Worm (Caenorhabditis elegans): ENCODE measurements around the gene K11E4.6.

DNA sequence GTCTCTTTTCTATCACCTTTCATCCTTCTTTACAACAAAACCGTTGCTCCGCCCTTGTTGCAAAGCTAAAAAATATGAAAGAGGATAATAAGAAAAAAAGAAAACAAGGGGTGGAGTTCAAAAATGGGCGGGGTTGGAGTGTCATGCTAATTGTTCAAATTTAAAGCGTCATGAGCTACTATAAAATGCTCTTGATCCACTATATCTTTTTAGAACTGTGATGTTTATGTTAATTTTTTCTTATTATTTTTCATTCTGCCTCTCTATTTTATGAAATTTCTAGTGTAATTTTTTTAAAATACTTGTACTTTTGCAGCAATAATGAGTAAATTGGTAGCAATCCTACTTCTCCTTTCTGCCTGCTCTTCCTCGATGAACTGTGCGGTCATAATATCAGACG lies 17.9 kb upstream of the K11E4.6 start, which contains the start of gene K02D3.1:
- TF ChIP-seq pha-4 (tag; optimal IDR thresholded peaks at IDR 0.05) (no peak), lsy-2 (tag; optimal IDR thresholded peaks at IDR 0.05) (no peak), snpc-4 (tag; optimal IDR thresholded peaks at IDR 0.05) (no peak), nhr-12 (tag; optimal IDR thresholded peaks at IDR 0.05) (no peak), elt-1 (tag; optimal IDR thresholded peaks at IDR 0.05; ENCODE audit: borderline replicate concordance, insufficient read depth) (no peak), unc-39 (tag; optimal IDR thresholded peaks at IDR 0.05) (no peak), unc-62 (GFP tag; optimal IDR thresholded peaks at IDR 0.05) (no peak), lin-13 (tag; optimal IDR thresholded peaks at IDR 0.05) (no peak), nhr-237 (tag; optimal IDR thresholded peaks at IDR 0.05) (no peak), tbx-8 (GFP tag; optimal IDR thresholded peaks at IDR 0.05) (no peak), nhr-28 (tag; optimal IDR thresholded peaks at IDR 0.05) (no peak)
